Worm (Caenorhabditis elegans): ENCODE data around the gene F33E11.3.

The F33E11.3 gene

ce11 chrV:304613-305012 lies at the start of gene F33E11.3:
Gene F33E11.3, minus strand, starts transcription at chrV:304713.
- TF ChIP-seq ceh-31 (tag; optimal IDR thresholded peaks at IDR 0.05), result no peak
- no peak for TF ChIP-seq ceh-30 (tag; optimal IDR thresholded peaks at IDR 0.05)
- TF ChIP-seq unc-86 (tag; optimal IDR thresholded peaks at IDR 0.05), result no peak
- no peak for TF ChIP-seq Y22D7AL.16 (tag; optimal IDR thresholded peaks at IDR 0.05)
- no peak for TF ChIP-seq fax-1 (tag; optimal IDR thresholded peaks at IDR 0.05)
- TF ChIP-seq F13H6.1 (tag; optimal IDR thresholded peaks at IDR 0.05), result no peak
- no peak for TF ChIP-seq elt-2 (tag; optimal IDR thresholded peaks at IDR 0.05)
- TF ChIP-seq ref-2 (tag; optimal IDR thresholded peaks at IDR 0.05), result no peak
- TF ChIP-seq pha-4 (tag; optimal IDR thresholded peaks at IDR 0.05), result no peak

ce11 chrV:351787-352186 lies 47.3 kb upstream of the F33E11.3 start:
- TF ChIP-seq hlh-13 (GFP tag; optimal IDR thresholded peaks at IDR 0.05) (no peak), unc-86 (tag; optimal IDR thresholded peaks at IDR 0.05) (no peak), fkh-10 (GFP tag; optimal IDR thresholded peaks at IDR 0.05) (no peak), syd-9 (tag; optimal IDR thresholded peaks at IDR 0.05) (no peak), ahr-1 (tag; optimal IDR thresholded peaks at IDR 0.05) (no peak), fax-1 (tag; optimal IDR thresholded peaks at IDR 0.05) (no peak), C38D4.7 (GFP tag; optimal IDR thresholded peaks at IDR 0.05) (no peak), nfya-1 (tag; optimal IDR thresholded peaks at IDR 0.05) (no peak), nhr-232 (tag; optimal IDR thresholded peaks at IDR 0.05) (no peak)

ce11 chrV:350822-351221 lies 46.3 kb upstream of the F33E11.3 start:
- TF ChIP-seq che-1 (tag; optimal IDR thresholded peaks at IDR 0.05), result no peak
- no peak for TF ChIP-seq pat-9 (tag; optimal IDR thresholded peaks at IDR 0.05)
- peak; percentile 72 for TF ChIP-seq nfya-1 (tag; optimal IDR thresholded peaks at IDR 0.05)
- no peak for TF ChIP-seq elt-4 (tag; optimal IDR thresholded peaks at IDR 0.05)
- no peak for TF ChIP-seq ztf-16 (tag; optimal IDR thresholded peaks at IDR 0.05)
- TF ChIP-seq ceh-19 (GFP tag; optimal IDR thresholded peaks at IDR 0.05), result no peak

- TF ChIP-seq ceh-2 (tag; optimal IDR thresholded peaks at IDR 0.05) (no peak), hlh-6 (tag; optimal IDR thresholded peaks at IDR 0.05) (no peak), unc-86 (tag; optimal IDR thresholded peaks at IDR 0.05) (no peak), zip-5 (tag; optimal IDR thresholded peaks at IDR 0.05) (no peak), unc-55 (GFP tag; optimal IDR thresholded peaks at IDR 0.05) (peak; percentile 17), tbx-2 (tag; optimal IDR thresholded peaks at IDR 0.05) (no peak), odd-2 (tag; optimal IDR thresholded peaks at IDR 0.05) (no peak), hlh-30 (tag; optimal IDR thresholded peaks at IDR 0.05; ENCODE audit: insufficient read depth) (peak; percentile 97), ref-2 (tag; optimal IDR thresholded peaks at IDR 0.05) (peak; percentile 57), nfya-1 (tag; optimal IDR thresholded peaks at IDR 0.05) (peak; percentile 54), ceh-31 (tag; optimal IDR thresholded peaks at IDR 0.05) (peak; percentile 18), unc-42 (tag; optimal IDR thresholded peaks at IDR 0.05) (no peak), ceh-48 (tag; optimal IDR thresholded peaks at IDR 0.05) (peak; percentile 79), pha-2 (tag; optimal IDR thresholded peaks at IDR 0.05) (no peak), elt-2 (tag; optimal IDR thresholded peaks at IDR 0.05) (no peak), sox-4 (tag; optimal IDR thresholded peaks at IDR 0.05) (no peak)
Measured at ce11 chrV:349054-349453, 44.5 kb upstream of the F33E11.3 start, which contains the start of gene atg-9. Gene atg-9, plus strand, starts transcription at chrV:349385.

ce11 chrV:347561-348345 lies 43.2 kb upstream of the F33E11.3 start:
- TF ChIP-seq tbx-2 (tag; optimal IDR thresholded peaks at IDR 0.05) (no peak), ceh-19 (GFP tag; optimal IDR thresholded peaks at IDR 0.05) (no peak), hlh-30 (tag; optimal IDR thresholded peaks at IDR 0.05; ENCODE audit: insufficient read depth) (peak; percentile 35)
